4 fruit fly cellular contexts compared by ENCODE assay signal in genomic region chr3R:31499114-31499513, dm6.
TF ChIP-seq lines count a peak whose summit lies in the region.

Gene mey (plus strand): TSS chr3R:31499235.

- no peak for TF ChIP-seq CTCF in whole organism, embryonic (GFP tag; optimal IDR thresholded peaks at IDR 0.05; lab: Kevin White, UChicago)

TF ChIP-seq in whole organism, embryonic, 481 proteins besides CTCF, POLR2A, EP300 and RAD21 (continues in another document):
- TF ChIP-seq CG2116 (GFP tag; optimal IDR thresholded peaks at IDR 0.05; lab: Kevin White, UChicago) (no peak), CG14441 (GFP tag; IDR thresholded peaks at IDR 0.05; lab: Robert Waterston, UW) (no peak), Blimp-1 (GFP tag; optimal IDR thresholded peaks at IDR 0.05; lab: Kevin White, UChicago) (peak; percentile 24), mld (GFP tag; IDR thresholded peaks at IDR 0.05; lab: Robert Waterston, UW; ENCODE audit: partially characterized antibody) (no peak), corto (GFP tag; optimal IDR thresholded peaks at IDR 0.05; lab: Kevin White, UChicago) (no peak), Jarid2 (GFP tag; optimal IDR thresholded peaks at IDR 0.05; lab: Kevin White, UChicago) (peak; percentile 28), Ssrp (tag; optimal IDR thresholded peaks at IDR 0.05; lab: Kevin White, UChicago) (no peak), CrebB (tag; optimal IDR thresholded peaks at IDR 0.05; lab: Kevin White, UChicago) (no peak), Eip74EF (GFP tag; optimal IDR thresholded peaks at IDR 0.05; lab: Kevin White, UChicago) (no peak), vvl (GFP tag; IDR thresholded peaks at IDR 0.05; lab: Robert Waterston, UW) (0 out of 2 replicates have a peak, but pooled peaks have one; percentile 13), z (GFP tag; IDR thresholded peaks at IDR 0.05; lab: Robert Waterston, UW) (0 out of 3 replicates have a peak, but pooled peaks have one; percentile 46), gcm (GFP tag; optimal IDR thresholded peaks at IDR 0.05; lab: Kevin White, UChicago) (no peak), Neu2 (GFP tag; optimal IDR thresholded peaks at IDR 0.05; lab: Kevin White, UChicago; ENCODE audit: borderline replicate concordance) (no peak), CG11456 (GFP tag; IDR thresholded peaks at IDR 0.05; lab: Robert Waterston, UW) (no peak), sc (optimal IDR thresholded peaks at IDR 0.05; lab: Kevin White, UChicago) (no peak), sc (GFP tag; optimal IDR thresholded peaks at IDR 0.05; lab: Kevin White, UChicago) (no peak), CG30431 (GFP tag; optimal IDR thresholded peaks at IDR 0.05; lab: Kevin White, UChicago) (no peak), Hand (GFP tag; optimal IDR thresholded peaks at IDR 0.05; lab: Kevin White, UChicago) (no peak), lmd (GFP tag; IDR thresholded peaks at IDR 0.05; lab: Robert Waterston, UW) (no peak), wor (GFP tag; IDR thresholded peaks at IDR 0.05; lab: Robert Waterston, UW) (no peak), wek (GFP tag; optimal IDR thresholded peaks at IDR 0.05; lab: Kevin White, UChicago) (no peak), CG15073 (GFP tag; optimal IDR thresholded peaks at IDR 0.05; lab: Kevin White, UChicago) (no peak), CG17328 (GFP tag; IDR thresholded peaks at IDR 0.05; lab: Robert Waterston, UW) (no peak)

TF ChIP-seq in whole organism, prepupa, 60 proteins besides CTCF, POLR2A, EP300 and RAD21:
- TF ChIP-seq CG8319 (GFP tag; optimal IDR thresholded peaks at IDR 0.05; lab: Kevin White, UChicago), result no peak
- TF ChIP-seq CG4318 (GFP tag; optimal IDR thresholded peaks at IDR 0.05; lab: Kevin White, UChicago), result no peak
- no peak for TF ChIP-seq CG9139 (GFP tag; optimal IDR thresholded peaks at IDR 0.05; lab: Kevin White, UChicago)
- 0 out of 3 replicates have a peak, but pooled peaks have one; percentile 26 for TF ChIP-seq eg (GFP tag; IDR thresholded peaks at IDR 0.05; lab: Robert Waterston, UW)
- no peak for TF ChIP-seq CG11294 (GFP tag; IDR thresholded peaks at IDR 0.05; lab: Robert Waterston, UW)

TF ChIP-seq in whole organism, pupa, 21 proteins besides CTCF, POLR2A, EP300 and RAD21:
- TF ChIP-seq CG8159 (tag; optimal IDR thresholded peaks at IDR 0.05; lab: Kevin White, UChicago), result no peak
- TF ChIP-seq Pif1B (GFP tag; optimal IDR thresholded peaks at IDR 0.05; lab: Kevin White, UChicago), result no peak
- TF ChIP-seq gl (tag; optimal IDR thresholded peaks at IDR 0.05; lab: Kevin White, UChicago), result no peak
- TF ChIP-seq CG4496 (GFP tag; IDR thresholded peaks at IDR 0.05; lab: Robert Waterston, UW), result 0 out of 3 replicates have a peak, but pooled peaks have one; percentile 10
- no peak for TF ChIP-seq CG12605 (GFP tag; IDR thresholded peaks at IDR 0.05; lab: Robert Waterston, UW)
- no peak for TF ChIP-seq EcR (GFP tag; optimal IDR thresholded peaks at IDR 0.05; lab: Kevin White, UChicago)
- TF ChIP-seq CG9948 (tag; optimal IDR thresholded peaks at IDR 0.05; lab: Kevin White, UChicago), result no peak

TF ChIP-seq in whole organism, wandering third instar larva, 38 proteins besides CTCF, POLR2A, EP300 and RAD21:
- TF ChIP-seq dl (GFP tag; optimal IDR thresholded peaks at IDR 0.05; lab: Kevin White, UChicago; ENCODE audit: insufficient read depth in 1 of 2, partially characterized antibody in 2 of 2) (no peak), Rel (GFP tag; optimal IDR thresholded peaks at IDR 0.05; lab: Kevin White, UChicago) (no peak), Rel (tag; optimal IDR thresholded peaks at IDR 0.05; lab: Kevin White, UChicago) (peak; percentile 69), fru (GFP tag; optimal IDR thresholded peaks at IDR 0.05; lab: Kevin White, UChicago) (no peak), Hr83 (GFP tag; optimal IDR thresholded peaks at IDR 0.05; lab: Kevin White, UChicago; ENCODE audit: poor library complexity, severe bottlenecking) (no peak), dmrt93B (GFP tag; optimal IDR thresholded peaks at IDR 0.05; lab: Kevin White, UChicago) (no peak)

Comparison
In these comparisons a context has a peak if more than half of its experiments do, and no peak if none do; other contexts are left out.
1. Of the 7 proteins assayed by ChIP-seq in both whole organism, embryonic and whole organism, prepupa: peak only in whole organism, embryonic: Blimp-1; only in whole organism, prepupa: none; in both: none; in neither: 6.